Fruit fly (Drosophila melanogaster) whole organism, embryonic: ENCODE measurements around the gene CG9184.

ENCODE experiments used
- CG10565 ChIP-seq: fragments of 200-800 bp; sonication (Bioruptor generic); optimal IDR thresholded peaks from 3 replicates; lab custom pipeline; 2016; ENCODE audit warnings: missing biosample characterization, mild to moderate bottlenecking, missing genetic modification characterization
- CG10959 ChIP-seq: fragments of 200-800 bp; sonication (Bioruptor generic); IDR thresholded peaks from 2 replicates; pipeline ENCODE4 v1.3.6; 2022; ENCODE audit warnings: missing biosample characterization, missing genetic modification characterization
- CG11456 ChIP-seq: fragments of 200-800 bp; sonication (Bioruptor generic); IDR thresholded peaks from 3 replicates; pipeline ENCODE4 v1.3.6; 2022; ENCODE audit warnings: missing biosample characterization, missing genetic modification characterization
- CG11695 ChIP-seq: fragments of 200-800 bp; sonication (Bioruptor generic); IDR thresholded peaks from 3 replicates; pipeline ENCODE4 v1.3.6; 2022; ENCODE audit warnings: missing biosample characterization, missing genetic modification characterization
- CG12071 ChIP-seq: fragments of 200-800 bp; sonication (Bioruptor generic); optimal IDR thresholded peaks from 3 replicates; lab custom pipeline; 2018; ENCODE audit warnings: missing biosample characterization, mild to moderate bottlenecking, missing genetic modification characterization
- CG12155 ChIP-seq: fragments of 200-800 bp; sonication (Bioruptor generic); optimal IDR thresholded peaks from 3 replicates; lab custom pipeline; 2016; ENCODE audit warnings: missing biosample characterization, missing genetic modification characterization
- CG13624 ChIP-seq: fragments of 200-800 bp; sonication (Bioruptor generic); optimal IDR thresholded peaks from 2 replicates; lab custom pipeline; 2016; ENCODE audit warnings: missing biosample characterization, missing genetic modification characterization
- CG14014 ChIP-seq: fragments of 200-800 bp; sonication (Bioruptor generic); IDR thresholded peaks from 2 replicates; pipeline ENCODE4 v1.3.6; 2022; ENCODE audit warnings: missing biosample characterization, missing genetic modification characterization
- CG16813 ChIP-seq: fragments of 200-800 bp; sonication (Bioruptor generic); IDR thresholded peaks from 3 replicates; pipeline ENCODE4 v1.3.6; 2022; ENCODE audit warnings: missing biosample characterization, missing genetic modification characterization; ENCODE audit not compliant: partially characterized antibody
- CG2199 ChIP-seq: fragments of 200-800 bp; sonication (Bioruptor generic); IDR thresholded peaks from 3 replicates; pipeline ENCODE4 v1.3.6; 2022; ENCODE audit warnings: missing biosample characterization, missing genetic modification characterization
- CG3163 ChIP-seq: fragments of 200-800 bp; sonication (Bioruptor generic); optimal IDR thresholded peaks from 3 replicates; lab custom pipeline; 2016; ENCODE audit warnings: missing biosample characterization, missing genetic modification characterization
- CG33557 ChIP-seq: fragments of 200-800 bp; sonication (Bioruptor generic); optimal IDR thresholded peaks from 2 replicates; lab custom pipeline; 2019; ENCODE audit warnings: missing biosample characterization, mild to moderate bottlenecking, missing genetic modification characterization, moderate library complexity
- CG34376 ChIP-seq: fragments of 200-800 bp; sonication (Bioruptor generic); optimal IDR thresholded peaks from 2 replicates; lab custom pipeline; 2018; ENCODE audit warnings: missing biosample characterization, mild to moderate bottlenecking, missing genetic modification characterization
- CG3726 ChIP-seq: fragments of 200-800 bp; sonication (Bioruptor generic); IDR thresholded peaks from 3 replicates; pipeline ENCODE4, ENCODE4 v1.3.6; 2022; ENCODE audit warnings: missing biosample characterization, missing genetic modification characterization
- CG4404 ChIP-seq: fragments of 200-800 bp; sonication (Bioruptor generic); IDR thresholded peaks from 2 replicates; pipeline ENCODE4 v1.3.6; 2022; ENCODE audit warnings: missing biosample characterization, missing genetic modification characterization
- CG5245 ChIP-seq: fragments of 200-800 bp; sonication (Bioruptor generic); optimal IDR thresholded peaks from 3 replicates; lab custom pipeline; 2016; ENCODE audit warnings: missing biosample characterization, missing genetic modification characterization
- CG7556 ChIP-seq: fragments of 200-800 bp; sonication (Bioruptor generic); optimal IDR thresholded peaks from 2 replicates; lab custom pipeline; 2017; ENCODE audit warnings: missing biosample characterization, mild to moderate bottlenecking, missing genetic modification characterization
- CG7839 ChIP-seq: fragments of 200-800 bp; sonication (Bioruptor generic); optimal IDR thresholded peaks from 3 replicates; lab custom pipeline; 2018; ENCODE audit warnings: missing biosample characterization, mild to moderate bottlenecking, missing genetic modification characterization, moderate library complexity
- CG7928 ChIP-seq: fragments of 200-800 bp; sonication (Bioruptor generic); optimal IDR thresholded peaks from 2 replicates; lab custom pipeline; 2017; ENCODE audit warnings: missing biosample characterization, mild to moderate bottlenecking, missing genetic modification characterization
- Camta ChIP-seq: fragments of 200-800 bp; sonication (Bioruptor generic); optimal IDR thresholded peaks from 2 replicates; lab custom pipeline; 2016; ENCODE audit warnings: missing biosample characterization, missing genetic modification characterization
- D19B ChIP-seq: fragments of 200-800 bp; sonication (Bioruptor generic); optimal IDR thresholded peaks from 2 replicates; lab custom pipeline; 2017; ENCODE audit warnings: missing biosample characterization, mild to moderate bottlenecking, missing genetic modification characterization
- Dad ChIP-seq: fragments of 200-800 bp; sonication (Bioruptor generic); optimal IDR thresholded peaks from 3 replicates; lab custom pipeline; 2016; ENCODE audit warnings: missing biosample characterization, missing genetic modification characterization
- ERR ChIP-seq: fragments of 200-800 bp; sonication (Bioruptor generic); optimal IDR thresholded peaks from 2 replicates; lab custom pipeline; 2016; ENCODE audit warnings: missing biosample characterization, missing genetic modification characterization
- Elba2 ChIP-seq: fragments of 200-800 bp; sonication (Bioruptor generic); optimal IDR thresholded peaks from 3 replicates; lab custom pipeline; 2016; ENCODE audit warnings: missing biosample characterization, missing genetic modification characterization
- NC2α ChIP-seq: fragments of 200-800 bp; sonication (Bioruptor generic); optimal IDR thresholded peaks from 2 replicates; lab custom pipeline; 2016; ENCODE audit warnings: missing biosample characterization, missing genetic modification characterization
- NC2β ChIP-seq: fragments of 200-800 bp; sonication (Bioruptor generic); optimal IDR thresholded peaks from 2 replicates; lab custom pipeline; 2016; ENCODE audit warnings: missing biosample characterization, missing genetic modification characterization
- Opbp ChIP-seq: fragments of 200-800 bp; sonication (Bioruptor generic); IDR thresholded peaks from 3 replicates; pipeline ENCODE4 v1.3.6; 2022; ENCODE audit warnings: missing biosample characterization, missing genetic modification characterization; ENCODE audit not compliant: partially characterized antibody
- Optix ChIP-seq: fragments of 200-800 bp; sonication (Bioruptor generic); IDR thresholded peaks from 3 replicates; pipeline ENCODE4 v1.3.6; 2022; ENCODE audit warnings: missing biosample characterization, missing genetic modification characterization
- Pdp1 ChIP-seq, 2 experiments: fragments of 200-800 bp; sonication (Bioruptor generic); optimal IDR thresholded peaks; 3 replicates each; lab custom pipeline; 2016; ENCODE audit warnings: missing biosample characterization in 2 of 2, missing genetic modification characterization in 2 of 2, mild to moderate bottlenecking in 1 of 2, moderate library complexity in 1 of 2
- Ssrp ChIP-seq: fragments of 200-800 bp; sonication (Bioruptor generic); optimal IDR thresholded peaks from 2 replicates; lab custom pipeline; 2018; ENCODE audit warnings: missing biosample characterization, mild to moderate bottlenecking, missing genetic modification characterization, moderate library complexity
- Stat92E ChIP-seq, 3 experiments: fragments of >200 bp in 2 of 3; fragments of 200-800 bp in 1 of 3; sonication (Bioruptor generic) in 1 of 3; optimal IDR thresholded peaks; 2 replicates each; lab custom pipeline; 2017 to 2019; ENCODE audit warnings: missing biosample characterization in 3 of 3, missing genetic modification characterization in 3 of 3, mild to moderate bottlenecking in 1 of 3, moderate library complexity in 1 of 3
- YL-1 ChIP-seq: fragments of 200-800 bp; sonication (Bioruptor generic); optimal IDR thresholded peaks from 3 replicates; lab custom pipeline; 2017; ENCODE audit warnings: missing biosample characterization, mild to moderate bottlenecking, missing genetic modification characterization
- al ChIP-seq: fragments of 200-800 bp; sonication (Bioruptor generic); IDR thresholded peaks from 2 replicates; pipeline ENCODE4 v1.3.6; 2022; ENCODE audit warnings: missing biosample characterization, missing genetic modification characterization
- ara ChIP-seq: fragments of 200-800 bp; sonication (Bioruptor generic); IDR thresholded peaks from 2 replicates; pipeline ENCODE4 v1.3.6; 2022; ENCODE audit warnings: missing biosample characterization, missing genetic modification characterization
- ash1 ChIP-seq: fragments of 200-800 bp; sonication (Bioruptor generic); optimal IDR thresholded peaks from 2 replicates; lab custom pipeline; 2018; ENCODE audit warnings: missing biosample characterization, mild to moderate bottlenecking, missing genetic modification characterization
- eve ChIP-seq, 2 experiments: fragments of >200 bp; optimal IDR thresholded peaks; 2 replicates each; lab custom pipeline; 2017; ENCODE audit warnings: missing biosample characterization in 2 of 2, missing genetic modification characterization in 2 of 2
- fu2 ChIP-seq: fragments of 200-800 bp; sonication (Bioruptor generic); optimal IDR thresholded peaks from 2 replicates; lab custom pipeline; 2016; ENCODE audit warnings: missing biosample characterization, missing genetic modification characterization
- grau ChIP-seq: fragments of 200-800 bp; optimal IDR thresholded peaks from 3 replicates; lab custom pipeline; 2019; ENCODE audit warnings: missing biosample characterization, mild to moderate bottlenecking, missing genetic modification characterization, moderate library complexity
- gt ChIP-seq: fragments of 200-800 bp; sonication (Bioruptor generic); IDR thresholded peaks from 2 replicates; pipeline ENCODE4 v1.3.6; 2022; ENCODE audit warnings: missing biosample characterization, missing genetic modification characterization
- hth ChIP-seq: fragments of >200 bp; optimal IDR thresholded peaks from 2 replicates; lab custom pipeline; 2017; ENCODE audit warnings: inconsistent platforms
- jigr1 ChIP-seq: fragments of 200-800 bp; sonication (Bioruptor generic); IDR thresholded peaks from 3 replicates; pipeline ENCODE4 v1.3.6; 2022; ENCODE audit warnings: missing biosample characterization, missing genetic modification characterization
- lbe ChIP-seq: fragments of 200-800 bp; sonication (Bioruptor generic); optimal IDR thresholded peaks from 2 replicates; lab custom pipeline; 2016; ENCODE audit warnings: missing biosample characterization, mild to moderate bottlenecking, missing genetic modification characterization
- oc ChIP-seq: fragments of 200-800 bp; sonication (Bioruptor generic); optimal IDR thresholded peaks from 2 replicates; lab custom pipeline; 2018; ENCODE audit warnings: missing biosample characterization, mild to moderate bottlenecking, missing genetic modification characterization, moderate library complexity
- onecut ChIP-seq: fragments of 200-800 bp; sonication (Bioruptor generic); IDR thresholded peaks from 2 replicates; pipeline ENCODE4 v1.3.6; 2022; ENCODE audit warnings: missing biosample characterization, missing genetic modification characterization
- pnt ChIP-seq: fragments of 200-800 bp; sonication (Bioruptor generic); optimal IDR thresholded peaks from 3 replicates; lab custom pipeline; 2016; ENCODE audit warnings: missing biosample characterization, missing genetic modification characterization
- pzg ChIP-seq: fragments of 200-800 bp; sonication (Bioruptor generic); optimal IDR thresholded peaks from 3 replicates; lab custom pipeline; 2018; ENCODE audit warnings: missing biosample characterization, mild to moderate bottlenecking, missing genetic modification characterization, moderate library complexity
- sens-2 ChIP-seq: fragments of 200-800 bp; sonication (Bioruptor generic); IDR thresholded peaks from 2 replicates; pipeline ENCODE4 v1.3.6; 2022; ENCODE audit warnings: missing biosample characterization, missing genetic modification characterization
- tin ChIP-seq: fragments of 200-800 bp; sonication (Bioruptor generic); optimal IDR thresholded peaks from 3 replicates; lab custom pipeline; 2016; ENCODE audit warnings: missing biosample characterization, missing genetic modification characterization
- tio ChIP-seq: fragments of 200-800 bp; sonication (Bioruptor generic); optimal IDR thresholded peaks from 2 replicates; lab custom pipeline; 2017; ENCODE audit warnings: missing biosample characterization, missing genetic modification characterization, inconsistent platforms
- toy ChIP-seq: fragments of 200-800 bp; sonication (Bioruptor generic); IDR thresholded peaks from 2 replicates; pipeline ENCODE4 v1.3.6; 2022; ENCODE audit warnings: missing biosample characterization, missing genetic modification characterization
- trem ChIP-seq: fragments of 200-800 bp; optimal IDR thresholded peaks from 3 replicates; lab custom pipeline; 2019; ENCODE audit warnings: missing biosample characterization, mild to moderate bottlenecking, missing genetic modification characterization, moderate library complexity

The CG9184 gene

dm6 chr3L:1298509-1298908 is 24.1 kb downstream of the CG9184 start, which contains the start of gene scf (continued):
- TF ChIP-seq Opbp (GFP tag; lab: Robert Waterston, UW): peak; percentile 52; the same call in 2 of the 3 replicates
- no peak for TF ChIP-seq Ssrp (tag; lab: Kevin White, UChicago)
- peak; percentile 17 for TF ChIP-seq CG12071
- TF ChIP-seq Stat92E (GFP tag; optimal IDR thresholded peaks at IDR 0.05; lab: Kevin White, UChicago): no peak
- peak; percentile 37 for TF ChIP-seq CG3163 (GFP tag; lab: Kevin White, UChicago)
- TF ChIP-seq CG34376 (GFP tag; lab: Kevin White, UChicago): peak; percentile 55
- TF ChIP-seq CG5245 (GFP tag; lab: Kevin White, UChicago): no peak
- no peak for TF ChIP-seq oc (tag; lab: Kevin White, UChicago)
- TF ChIP-seq CG10959 (GFP tag; lab: Robert Waterston, UW): no peak
- 0 out of 2 replicates have a peak, but pooled peaks have one; percentile 11 for TF ChIP-seq sens-2 (GFP tag; lab: Robert Waterston, UW)
- no peak for TF ChIP-seq tin (GFP tag; lab: Kevin White, UChicago)
- peak; percentile 71 for TF ChIP-seq trem (tag; lab: Kevin White, UChicago)
- no peak for TF ChIP-seq ash1 (GFP tag; lab: Kevin White, UChicago)
- no peak for TF ChIP-seq gt (GFP tag; lab: Robert Waterston, UW)
- no peak for TF ChIP-seq Dad (GFP tag; lab: Kevin White, UChicago)
- peak; percentile 59 for TF ChIP-seq pzg
- no peak for TF ChIP-seq CG7839
- TF ChIP-seq CG11695 (GFP tag; lab: Robert Waterston, UW): 0 out of 3 replicates have a peak, but pooled peaks have one; percentile 36

DNA sequence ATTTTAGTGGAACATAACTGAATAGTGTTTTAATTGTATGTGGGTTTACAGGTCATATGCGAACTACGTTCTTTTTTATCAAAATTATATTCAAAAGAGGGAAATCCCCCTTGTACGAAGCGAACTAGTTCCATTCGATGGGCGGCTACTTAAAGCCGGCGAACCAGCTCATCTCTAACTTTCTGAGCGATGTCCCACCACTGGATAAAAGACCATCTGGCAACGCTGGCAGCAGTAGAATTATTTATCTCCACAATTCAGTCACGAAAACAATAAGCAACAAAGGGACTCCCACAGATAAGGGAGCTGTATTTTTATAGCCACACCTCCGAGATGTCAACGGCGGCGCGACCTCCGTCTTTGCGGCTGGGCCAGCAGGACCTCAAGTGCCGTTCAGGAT is 26.9 kb downstream of the CG9184 start, which contains the start of gene Rabex-5:
Rabex-5 (plus strand) TSS at position 221 of the 400 bp plus-strand sequence.
- TF ChIP-seq Elba2 (GFP tag; lab: Kevin White, UChicago): no peak
- no peak for TF ChIP-seq Optix (GFP tag; lab: Robert Waterston, UW)
- no peak for TF ChIP-seq CG3726 (GFP tag; lab: Robert Waterston, UW)
- TF ChIP-seq hth (lab: Kevin White, UChicago): no peak
- no peak for TF ChIP-seq ara (GFP tag; lab: Robert Waterston, UW)
- no peak for TF ChIP-seq CG14014 (GFP tag; lab: Robert Waterston, UW)
- no peak for TF ChIP-seq lbe (GFP tag; lab: Kevin White, UChicago)
- no peak for TF ChIP-seq jigr1 (GFP tag; lab: Robert Waterston, UW)
- no peak for TF ChIP-seq eve (GFP tag; optimal IDR thresholded peaks at IDR 0.05; lab: Kevin White, UChicago)
- peak; percentile 36 for TF ChIP-seq grau (tag; lab: Kevin White, UChicago)
- no peak for TF ChIP-seq CG10565 (GFP tag; lab: Kevin White, UChicago)
- TF ChIP-seq NC2α: peak; percentile 8
- no peak for TF ChIP-seq CG33557
- 0 out of 2 replicates have a peak, but pooled peaks have one; percentile 14 for TF ChIP-seq al (GFP tag; lab: Robert Waterston, UW)
- no peak for TF ChIP-seq ERR (GFP tag; lab: Kevin White, UChicago)
- peak; percentile 52 for TF ChIP-seq trem (tag; lab: Kevin White, UChicago)
- TF ChIP-seq pnt (GFP tag; lab: Kevin White, UChicago): no peak
- no peak for TF ChIP-seq Camta (GFP tag; lab: Kevin White, UChicago)
- no peak for TF ChIP-seq onecut (GFP tag; lab: Robert Waterston, UW)
- peak; percentile 55; the same call in 1 of the 3 replicates for TF ChIP-seq CG11456 (GFP tag; lab: Robert Waterston, UW)
- peak; percentile 80 for TF ChIP-seq CG16813 (GFP tag; lab: Robert Waterston, UW)
- TF ChIP-seq NC2β: peak; percentile 50
- peak; percentile 62 for TF ChIP-seq YL-1 (GFP tag; lab: Kevin White, UChicago)
- TF ChIP-seq CG7928: no peak
- TF ChIP-seq CG7556 (GFP tag; lab: Kevin White, UChicago): no peak
- peak; percentile 45 for TF ChIP-seq CG12155 (GFP tag; lab: Kevin White, UChicago)
- TF ChIP-seq fu2 (GFP tag; lab: Kevin White, UChicago): peak; percentile 27
- TF ChIP-seq CG4404: no peak
- TF ChIP-seq CG2199 (GFP tag; lab: Robert Waterston, UW): no peak
- TF ChIP-seq tio: no peak
- no peak for TF ChIP-seq D19B
- no peak for TF ChIP-seq toy (GFP tag; lab: Robert Waterston, UW)
- TF ChIP-seq CG13624 (GFP tag; lab: Kevin White, UChicago): peak; percentile 43
- peak in 1 of 2 experiments; percentile 24 for TF ChIP-seq Pdp1 (GFP tag; optimal IDR thresholded peaks at IDR 0.05; lab: Kevin White, UChicago)
